Worm (Caenorhabditis elegans) whole organism, L3 larva: ENCODE measurements around the gene pepm-1.

Experiments used
- R02D3.7 ChIP-seq: fragments of 150-350 bp; optimal IDR thresholded peaks from 2 replicates; lab custom pipeline; 2014; ENCODE audit warnings: missing biosample characterization, missing genetic modification characterization
- ZK546.5 ChIP-seq: sonication (generic microtip); optimal IDR thresholded peaks from 2 replicates; lab custom pipeline; 2017; ENCODE audit warnings: missing biosample characterization, missing genetic modification characterization
- aly-2 ChIP-seq: fragments of 150-350 bp; optimal IDR thresholded peaks from 2 replicates; lab custom pipeline; 2014; ENCODE audit warnings: missing biosample characterization, missing genetic modification characterization
- ama-1 ChIP-seq: fragments of 150-350 bp; optimal IDR thresholded peaks from 2 replicates; lab custom pipeline; 2018
- ceh-16 ChIP-seq: sonication (generic microtip); optimal IDR thresholded peaks from 2 replicates; lab custom pipeline; 2017; ENCODE audit warnings: missing biosample characterization, missing genetic modification characterization
- ceh-82 ChIP-seq: fragments of 150-350 bp; optimal IDR thresholded peaks from 2 replicates; lab custom pipeline; 2014; ENCODE audit warnings: missing biosample characterization, missing genetic modification characterization
- ceh-9 ChIP-seq: sonication (generic microtip); optimal IDR thresholded peaks from 2 replicates; lab custom pipeline; 2018; ENCODE audit warnings: missing biosample characterization, missing genetic modification characterization
- daf-12 ChIP-seq: fragments of 150-350 bp; optimal IDR thresholded peaks from 2 replicates; lab custom pipeline; 2014; ENCODE audit warnings: missing biosample characterization, missing genetic modification reagents, missing genetic modification characterization
- egl-27 ChIP-seq: sonication (generic microtip); optimal IDR thresholded peaks from 4 replicates; lab custom pipeline; 2017; ENCODE audit warnings: missing biosample characterization, missing genetic modification reagents, missing genetic modification characterization
- egl-5 ChIP-seq: fragments of 150-350 bp; optimal IDR thresholded peaks from 2 replicates; lab custom pipeline; 2017; ENCODE audit warnings: missing biosample characterization, missing genetic modification reagents, missing genetic modification characterization, inconsistent platforms
- elt-1 ChIP-seq: fragments of 150-350 bp; optimal IDR thresholded peaks from 2 replicates; lab custom pipeline; 2014; ENCODE audit warnings: missing biosample characterization, missing genetic modification characterization
- elt-3 ChIP-seq, 3 experiments: fragments of 150-350 bp in 1 of 3; sonication (generic microtip) in 2 of 3; optimal IDR thresholded peaks; 2 replicates in 2 of 3; 4 replicates in 1 of 3; lab custom pipeline; 2014 to 2017; ENCODE audit warnings: missing biosample characterization in 3 of 3, missing genetic modification characterization in 3 of 3
- eor-1 ChIP-seq, 2 experiments: fragments of 150-350 bp; optimal IDR thresholded peaks; 2 replicates each; lab custom pipeline; 2014 to 2018; ENCODE audit warnings: missing biosample characterization in 2 of 2, missing genetic modification characterization in 2 of 2
- fkh-10 ChIP-seq: sonication (generic microtip); optimal IDR thresholded peaks from 2 replicates; lab custom pipeline; 2017; ENCODE audit warnings: missing biosample characterization, missing genetic modification reagents, missing genetic modification characterization
- fkh-2 ChIP-seq: fragments of 150-350 bp; optimal IDR thresholded peaks from 2 replicates; lab custom pipeline; 2014; ENCODE audit warnings: missing biosample characterization, missing genetic modification reagents, missing genetic modification characterization
- fos-1 ChIP-seq: fragments of 150-350 bp; optimal IDR thresholded peaks from 2 replicates; lab custom pipeline; 2014; ENCODE audit warnings: missing biosample characterization, missing genetic modification characterization
- hmg-11 ChIP-seq: sonication (generic microtip); optimal IDR thresholded peaks from 2 replicates; lab custom pipeline; 2016; ENCODE audit warnings: missing genetic modification characterization, missing compliant biosample characterization
- jun-1 ChIP-seq: fragments of 150-350 bp; optimal IDR thresholded peaks from 2 replicates; lab custom pipeline; 2014; ENCODE audit warnings: missing biosample characterization, missing genetic modification reagents, missing genetic modification characterization
- lin-15B ChIP-seq: fragments of 150-350 bp; optimal IDR thresholded peaks from 2 replicates; lab custom pipeline; 2014; ENCODE audit warnings: missing biosample characterization, missing genetic modification characterization
- lin-39 ChIP-seq: fragments of 150-350 bp; optimal IDR thresholded peaks from 2 replicates; lab custom pipeline; 2018; ENCODE audit warnings: missing biosample characterization, missing genetic modification reagents, missing genetic modification characterization
- lsy-12 ChIP-seq: sonication (generic microtip); optimal IDR thresholded peaks from 2 replicates; lab custom pipeline; 2016; ENCODE audit warnings: mild to moderate bottlenecking, missing genetic modification characterization, missing compliant biosample characterization
- mdl-1 ChIP-seq: fragments of 150-350 bp; optimal IDR thresholded peaks from 2 replicates; lab custom pipeline; 2014; ENCODE audit warnings: missing biosample characterization, missing genetic modification characterization
- mml-1 ChIP-seq: fragments of 150-350 bp; sonication (generic microtip); optimal IDR thresholded peaks from 3 replicates; lab custom pipeline; 2014; ENCODE audit warnings: missing biosample characterization, missing genetic modification characterization
- nfya-1 ChIP-seq: sonication (generic microtip); optimal IDR thresholded peaks from 2 replicates; lab custom pipeline; 2017; ENCODE audit warnings: missing genetic modification characterization, mild to moderate bottlenecking, missing compliant biosample characterization, antibody characterized with exemption, moderate library complexity; ENCODE audit not compliant: insufficient read depth
- nhr-12 ChIP-seq: fragments of 150-350 bp; optimal IDR thresholded peaks from 2 replicates; lab custom pipeline; 2014; ENCODE audit warnings: missing biosample characterization, missing genetic modification characterization
- nhr-23 ChIP-seq: fragments of 150-350 bp; optimal IDR thresholded peaks from 2 replicates; lab custom pipeline; 2014; ENCODE audit warnings: missing biosample characterization, missing genetic modification reagents, missing genetic modification characterization
- nhr-237 ChIP-seq: fragments of 150-350 bp; optimal IDR thresholded peaks from 2 replicates; lab custom pipeline; 2014; ENCODE audit warnings: missing biosample characterization, missing genetic modification characterization
- nhr-25 ChIP-seq: sonication (generic microtip); optimal IDR thresholded peaks from 2 replicates; lab custom pipeline; 2017; ENCODE audit warnings: missing biosample characterization, missing genetic modification characterization
- nhr-43 ChIP-seq: sonication (generic microtip); optimal IDR thresholded peaks from 2 replicates; lab custom pipeline; 2016; ENCODE audit warnings: mild to moderate bottlenecking, missing genetic modification characterization, missing compliant biosample characterization; ENCODE audit not compliant: poor library complexity, severe bottlenecking
- nhr-76 ChIP-seq: fragments of 150-350 bp; sonication (generic microtip); optimal IDR thresholded peaks from 5 replicates; lab custom pipeline; 2014; ENCODE audit warnings: missing biosample characterization, missing genetic modification characterization
- nhr-77 ChIP-seq: fragments of 150-350 bp; optimal IDR thresholded peaks from 2 replicates; lab custom pipeline; 2014; ENCODE audit warnings: missing biosample characterization, missing genetic modification characterization
- pha-4 ChIP-seq: fragments of 150-350 bp; optimal IDR thresholded peaks from 2 replicates; lab custom pipeline; 2014; ENCODE audit warnings: missing biosample characterization, missing genetic modification reagents, missing genetic modification characterization
- tbx-2 ChIP-seq: sonication (generic microtip); optimal IDR thresholded peaks from 2 replicates; lab custom pipeline; 2016; ENCODE audit warnings: mild to moderate bottlenecking, missing genetic modification characterization, missing compliant biosample characterization
- unc-39 ChIP-seq: sonication (generic microtip); optimal IDR thresholded peaks from 4 replicates; lab custom pipeline; 2017; ENCODE audit warnings: missing biosample characterization, missing genetic modification characterization
- ztf-11 ChIP-seq: fragments of 150-350 bp; optimal IDR thresholded peaks from 2 replicates; lab custom pipeline; 2014; ENCODE audit warnings: missing biosample characterization, missing genetic modification characterization
- ztf-4 ChIP-seq: fragments of 150-350 bp; optimal IDR thresholded peaks from 2 replicates; lab custom pipeline; 2014; ENCODE audit warnings: missing biosample characterization, missing genetic modification characterization

pepm-1 gene

DNA sequence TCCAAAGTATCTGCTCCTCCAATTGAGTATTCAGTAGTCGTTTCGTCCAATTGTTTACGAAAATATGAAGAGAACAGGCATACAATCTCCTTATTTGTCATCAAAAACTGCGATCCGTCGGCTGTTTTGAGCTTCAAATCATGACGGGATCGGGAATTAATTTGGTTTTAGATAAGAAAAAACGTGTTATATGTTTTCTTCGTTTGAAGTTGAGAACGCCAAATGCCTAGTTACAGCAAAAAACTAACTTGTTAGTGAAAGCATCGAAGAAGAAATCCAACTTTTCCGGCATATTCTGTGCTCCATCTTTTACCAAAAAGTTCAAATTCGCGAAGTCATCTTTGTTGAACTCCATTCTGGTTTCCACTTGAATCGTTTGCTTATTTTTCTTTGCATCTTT, 39.5 kb upstream of the pepm-1 start, which contains the start of gene F14D7.1:
F14D7.1 (minus strand) TSS at position 101 of the 400 bp plus-strand sequence.
- TF ChIP-seq ceh-16 (no peak), nfya-1 (tag; lab: Kevin White, UChicago) (no peak), eor-1 (tag; optimal IDR thresholded peaks at IDR 0.05; lab: Kevin White, UChicago) (no peak), lsy-12 (tag; lab: Kevin White, UChicago) (no peak), nhr-76 (no peak), nhr-12 (no peak), fkh-10 (no peak)

DNA sequence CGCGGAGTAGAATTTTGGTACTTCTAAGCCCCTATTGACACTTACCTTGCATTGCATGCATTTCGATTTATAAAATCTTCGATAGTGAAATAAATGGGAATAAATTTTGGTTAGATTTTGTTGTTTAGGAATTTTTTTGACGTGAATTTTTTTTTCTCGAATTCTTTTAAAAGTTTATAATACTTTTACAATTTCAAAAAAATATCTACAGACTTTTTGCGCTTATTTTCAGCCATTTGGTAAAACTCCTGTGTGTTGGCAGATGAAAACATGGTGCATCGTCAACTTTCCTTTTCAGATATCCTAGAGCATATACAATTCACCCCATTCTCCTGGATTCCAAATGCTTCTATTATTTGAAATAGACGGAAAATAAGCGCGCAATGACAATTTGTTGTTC, 38.3 kb upstream of the pepm-1 start, which contains the start of gene F14D7.18:
F14D7.18 (minus strand) TSS at position 101 of the 400 bp plus-strand sequence.
- TF ChIP-seq nhr-43 (tag; lab: Kevin White, UChicago) (no peak), ZK546.5 (no peak), nhr-237 (tag; lab: Kevin White, UChicago) (no peak), nhr-23 (tag; lab: Kevin White, UChicago) (no peak), nhr-77 (tag; lab: Kevin White, UChicago) (no peak), lin-15B (tag; lab: Kevin White, UChicago) (no peak), lsy-12 (tag; lab: Kevin White, UChicago) (no peak), ztf-4 (tag; lab: Kevin White, UChicago) (no peak), hmg-11 (tag; lab: Kevin White, UChicago) (no peak), elt-3 (tag; optimal IDR thresholded peaks at IDR 0.05; lab: Kevin White, UChicago) (no peak)

DNA sequence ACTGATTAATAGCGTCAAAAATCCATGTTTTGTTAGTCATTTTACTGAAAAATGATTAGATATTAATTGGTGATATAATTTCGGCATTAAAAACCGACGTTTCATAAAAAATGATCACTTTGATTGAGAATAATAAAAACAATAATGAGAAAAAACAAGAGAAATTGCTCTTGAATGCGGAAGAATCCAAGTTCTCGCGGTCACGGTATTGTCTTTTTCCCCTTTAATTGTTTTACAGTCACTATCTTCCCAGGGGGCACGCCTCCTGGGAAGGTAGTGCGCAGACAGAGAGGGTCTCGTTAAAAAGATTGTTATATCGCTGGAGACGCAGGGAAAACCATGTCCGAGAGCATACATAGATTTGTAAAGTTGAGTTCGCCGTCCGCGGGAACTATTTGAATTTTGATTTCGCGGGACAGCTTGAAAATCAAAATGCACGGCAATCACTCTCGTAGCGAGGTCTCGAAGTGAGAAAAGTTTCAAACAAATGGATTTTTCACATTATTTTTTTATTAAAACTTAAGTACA, 35.2 kb upstream of the pepm-1 start, which contains the start of gene F14D7.2:
F14D7.2 (minus strand) TSS at position 51 of the 528 bp plus-strand sequence.
- TF ChIP-seq unc-39 (tag; lab: Kevin White, UChicago), result no peak
- no peak for TF ChIP-seq nhr-237 (tag; lab: Kevin White, UChicago)
- TF ChIP-seq elt-1 (tag; lab: Kevin White, UChicago), result no peak
- no peak for TF ChIP-seq R02D3.7 (tag; lab: Kevin White, UChicago)
- TF ChIP-seq fos-1, result no peak
- TF ChIP-seq tbx-2, result no peak
- no peak for TF ChIP-seq nhr-76
- TF ChIP-seq ZK546.5, result no peak
- TF ChIP-seq mml-1 (tag; lab: Kevin White, UChicago), result no peak
- TF ChIP-seq aly-2 (tag; lab: Kevin White, UChicago), result no peak

DNA sequence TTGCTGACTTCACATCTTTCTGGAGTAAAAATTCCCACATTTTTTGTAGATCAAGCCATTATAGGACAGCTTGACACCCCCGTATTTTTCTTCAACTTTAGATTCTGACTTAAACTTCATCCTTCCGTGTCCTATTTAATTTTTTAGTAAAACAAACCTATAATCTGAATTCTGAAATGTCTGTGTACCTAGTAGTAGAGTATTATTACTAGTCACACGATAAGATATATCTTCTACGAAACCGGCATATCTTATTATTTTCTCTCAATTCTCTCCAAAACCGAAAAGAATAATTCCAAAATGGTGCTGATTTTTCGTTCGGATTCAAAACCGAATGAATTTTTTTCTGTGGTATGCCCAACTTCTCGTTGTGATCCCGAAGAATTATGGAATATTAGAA, 34.5 kb upstream of the pepm-1 start, which contains the start of gene F14D7.9:
F14D7.9 (plus strand) TSS at position 301 of the 400 bp plus-strand sequence.
- TF ChIP-seq ztf-4 (tag; lab: Kevin White, UChicago) (no peak), nhr-12 (no peak), daf-12 (tag; lab: Kevin White, UChicago) (no peak), eor-1 (tag; optimal IDR thresholded peaks at IDR 0.05; lab: Kevin White, UChicago) (no peak), nhr-76 (no peak), pha-4 (tag; lab: Kevin White, UChicago) (no peak), ceh-9 (tag; lab: Kevin White, UChicago) (no peak), lin-39 (tag; lab: Kevin White, UChicago) (no peak), nhr-77 (tag; lab: Kevin White, UChicago) (no peak), elt-1 (tag; lab: Kevin White, UChicago) (no peak), nhr-25 (no peak), fos-1 (no peak), ZK546.5 (no peak), mdl-1 (tag; lab: Kevin White, UChicago) (no peak), ztf-11 (tag; lab: Kevin White, UChicago) (no peak), jun-1 (tag; lab: Kevin White, UChicago) (no peak), egl-5 (no peak)

DNA sequence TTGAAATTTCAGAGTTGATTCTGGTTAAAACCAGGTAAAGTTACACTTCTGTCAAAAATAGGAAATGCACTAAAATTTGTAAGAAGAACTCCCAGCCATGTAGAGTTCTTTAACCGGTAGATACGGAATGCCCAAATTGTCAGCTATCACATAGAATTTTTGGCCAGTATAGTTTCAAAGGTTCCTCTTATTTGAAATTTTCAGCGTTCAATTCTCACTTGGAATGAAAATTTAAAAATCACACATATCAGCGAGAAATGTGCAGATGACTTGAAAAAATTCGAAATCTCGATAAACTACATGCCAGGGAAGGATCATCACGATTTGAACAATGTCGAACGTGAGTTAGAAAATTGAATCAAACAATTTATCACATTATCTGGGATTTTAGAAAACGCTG, 32.4 kb upstream of the pepm-1 start, which contains the start of gene F14D7.3:
F14D7.3 (plus strand) TSS at position 301 of the 400 bp plus-strand sequence.
- TF ChIP-seq nhr-76, result no peak
- no peak for TF ChIP-seq fos-1
- TF ChIP-seq R02D3.7 (tag; lab: Kevin White, UChicago), result no peak
- TF ChIP-seq nhr-77 (tag; lab: Kevin White, UChicago), result no peak
- no peak for TF ChIP-seq fkh-2
- no peak for TF ChIP-seq egl-27
- TF ChIP-seq ztf-11 (tag; lab: Kevin White, UChicago), result no peak
- no peak for TF ChIP-seq ama-1 (lab: Kevin White, UChicago)
- TF ChIP-seq nhr-237 (tag; lab: Kevin White, UChicago), result no peak
- TF ChIP-seq pha-4 (tag; lab: Kevin White, UChicago), result no peak
- TF ChIP-seq ceh-82 (tag; lab: Kevin White, UChicago), result no peak
